Fruit fly (Drosophila melanogaster): Measurements from ENCODE around the gene CG32857.
"Not testable (repeated sequence)": the region's sequence is repeated elsewhere in the genome, so short reads cannot be mapped to it uniquely, and the experiment has no call there.

The CG32857 gene

dm6 chrX:21617517-21617916, at the start of gene CG32857:
Gene CG32857, minus strand, starts transcription at chrX:21617617.
- TF ChIP-seq CG8478, CTCF (optimal IDR thresholded peaks at IDR 0.05): not testable (repeated sequence)

dm6 chrX:21632852-21633251, 15.4 kb upstream of the CG32857 start:
- no peak for TF ChIP-seq CTCF (optimal IDR thresholded peaks at IDR 0.05)
- no peak for TF ChIP-seq CG8478 (optimal IDR thresholded peaks at IDR 0.05)

- TF ChIP-seq CTCF (optimal IDR thresholded peaks at IDR 0.05) (no peak), CG8478 (optimal IDR thresholded peaks at IDR 0.05) (no peak)
Measured at dm6 chrX:21632213-21632612, 14.8 kb upstream of the CG32857 start.

dm6 chrX:21631452-21631851, 14.0 kb upstream of the CG32857 start:
- TF ChIP-seq CG8478 (optimal IDR thresholded peaks at IDR 0.05) (no peak), CTCF (optimal IDR thresholded peaks at IDR 0.05) (no peak)

- TF ChIP-seq CTCF (optimal IDR thresholded peaks at IDR 0.05) (no peak), CG8478 (optimal IDR thresholded peaks at IDR 0.05) (no peak)
Measured at dm6 chrX:21630160-21630738, 12.8 kb upstream of the CG32857 start.

- no peak for TF ChIP-seq CG8478 (optimal IDR thresholded peaks at IDR 0.05)
- no peak for TF ChIP-seq CTCF (optimal IDR thresholded peaks at IDR 0.05)
Measured at dm6 chrX:21629482-21630159, 12.2 kb upstream of the CG32857 start, which contains the start of gene DIP1. Gene DIP1, minus strand, starts transcription at chrX:21630148.

- TF ChIP-seq CG8478, CTCF (optimal IDR thresholded peaks at IDR 0.05): not testable (repeated sequence)
Measured at dm6 chrX:21623641-21624040, 6.2 kb upstream of the CG32857 start, which contains the start of gene CG32500. Gene CG32500, minus strand, starts transcription at chrX:21623750.

dm6 chrX:21621004-21621403, 3.6 kb upstream of the CG32857 start, which contains the start of gene CG32819:
Gene CG32819, minus strand, starts transcription at chrX:21621104.
- TF ChIP-seq CG8478, CTCF (optimal IDR thresholded peaks at IDR 0.05): not testable (repeated sequence)

- not testable (repeated sequence) for TF ChIP-seq CG8478, CTCF (optimal IDR thresholded peaks at IDR 0.05)
Measured at dm6 chrX:21615139-21615538, 2.3 kb downstream of the CG32857 start, which contains the start of gene CG32820. Gene CG32820, minus strand, starts transcription at chrX:21615239.

dm6 chrX:21611426-21611825, 6.0 kb downstream of the CG32857 start, which contains the start of gene CG33502:
Gene CG33502, minus strand, starts transcription at chrX:21611526.
- TF ChIP-seq CG8478, CTCF (optimal IDR thresholded peaks at IDR 0.05): not testable (repeated sequence)

dm6 chrX:21608820-21609219, 8.6 kb downstream of the CG32857 start, which contains the start of gene CG17450:
Gene CG17450, minus strand, starts transcription at chrX:21608920.
- not testable (repeated sequence) for TF ChIP-seq CG8478, CTCF (optimal IDR thresholded peaks at IDR 0.05)

dm6 chrX:21605514-21605913, 11.9 kb downstream of the CG32857 start:
- TF ChIP-seq CTCF (optimal IDR thresholded peaks at IDR 0.05) (peak; percentile 84 to 88), CG8478 (optimal IDR thresholded peaks at IDR 0.05) (no peak)

- TF ChIP-seq CG8478 (optimal IDR thresholded peaks at IDR 0.05) (no peak), CTCF (optimal IDR thresholded peaks at IDR 0.05) (peak in 1 of 2 experiments; percentile 3)
Measured at dm6 chrX:21604956-21605502, 12.4 kb downstream of the CG32857 start, which contains the start of gene GCS2alpha. Gene GCS2alpha, minus strand, starts transcription at chrX:21605264.

- TF ChIP-seq CG8478 (optimal IDR thresholded peaks at IDR 0.05) (no peak), CTCF (optimal IDR thresholded peaks at IDR 0.05) (no peak)
Measured at dm6 chrX:21593907-21594306, 23.5 kb downstream of the CG32857 start.

- TF ChIP-seq CG8478 (optimal IDR thresholded peaks at IDR 0.05) (no peak), CTCF (optimal IDR thresholded peaks at IDR 0.05) (no peak)
Measured at dm6 chrX:21591990-21592389, 25.4 kb downstream of the CG32857 start.
